In genomic region chr3L:851061-851460, dm6 we compare ENCODE assay signal across 1 fruit fly cellular context.
TF ChIP-seq lines count a peak whose summit lies in the region.

Dci (plus strand) TSS chr3L:851346.

TF ChIP-seq in whole organism, embryonic, 481 proteins besides CTCF, POLR2A, EP300 and RAD21 (continued from another document):
- peak; percentile 49 for TF ChIP-seq CG7839 (tag; optimal IDR thresholded peaks at IDR 0.05; lab: Kevin White, UChicago)
- TF ChIP-seq tup (GFP tag; optimal IDR thresholded peaks at IDR 0.05; lab: Kevin White, UChicago): peak; percentile 63
- TF ChIP-seq fu2 (GFP tag; optimal IDR thresholded peaks at IDR 0.05; lab: Kevin White, UChicago): peak; percentile 54
- TF ChIP-seq dan (GFP tag; IDR thresholded peaks at IDR 0.05; lab: Robert Waterston, UW): 0 out of 2 replicates have a peak, but pooled peaks have one; percentile 43
- TF ChIP-seq Camta (GFP tag; optimal IDR thresholded peaks at IDR 0.05; lab: Kevin White, UChicago): peak; percentile 73
- peak; percentile 77 for TF ChIP-seq chn (GFP tag; optimal IDR thresholded peaks at IDR 0.05; lab: Kevin White, UChicago)
- peak; percentile 47 for TF ChIP-seq Dref (GFP tag; IDR thresholded peaks at IDR 0.05; lab: Robert Waterston, UW)
- peak; percentile 68 for TF ChIP-seq NFAT (GFP tag; IDR thresholded peaks at IDR 0.05; lab: Robert Waterston, UW)
- no peak for TF ChIP-seq CG15479 (GFP tag; optimal IDR thresholded peaks at IDR 0.05; lab: Kevin White, UChicago)
- TF ChIP-seq MESR4 (GFP tag; optimal IDR thresholded peaks at IDR 0.05; lab: Kevin White, UChicago): no peak
- peak; percentile 74 for TF ChIP-seq CG31441 (GFP tag; IDR thresholded peaks at IDR 0.05; lab: Robert Waterston, UW)
- peak; percentile 22 for TF ChIP-seq CG11723 (GFP tag; optimal IDR thresholded peaks at IDR 0.05; lab: Kevin White, UChicago)
- TF ChIP-seq CG9876 (GFP tag; optimal IDR thresholded peaks at IDR 0.05; lab: Kevin White, UChicago): peak; percentile 26
- TF ChIP-seq CG7928 (GFP tag; optimal IDR thresholded peaks at IDR 0.05; lab: Kevin White, UChicago): peak; percentile 32
- peak; percentile 99 for TF ChIP-seq Ets65A (GFP tag; lab: Kevin White, UChicago)
- no peak for TF ChIP-seq Vsx1 (GFP tag; optimal IDR thresholded peaks at IDR 0.05; lab: Kevin White, UChicago)
- TF ChIP-seq repo (GFP tag; optimal IDR thresholded peaks at IDR 0.05; lab: Kevin White, UChicago): peak; percentile 50
- peak; percentile 40 for TF ChIP-seq psq (GFP tag; optimal IDR thresholded peaks at IDR 0.05; lab: Kevin White, UChicago)
- no peak for TF ChIP-seq CG11696 (GFP tag; IDR thresholded peaks at IDR 0.05; lab: Robert Waterston, UW)
- TF ChIP-seq run (tag; optimal IDR thresholded peaks at IDR 0.05; lab: Kevin White, UChicago): no peak
- peak; percentile 77 for TF ChIP-seq HmgZ (tag; optimal IDR thresholded peaks at IDR 0.05; lab: Kevin White, UChicago)
- peak; percentile 89 for TF ChIP-seq mam (GFP tag; optimal IDR thresholded peaks at IDR 0.05; lab: Kevin White, UChicago)
- peak; percentile 79 for TF ChIP-seq CG11456 (GFP tag; IDR thresholded peaks at IDR 0.05; lab: Robert Waterston, UW)
- no peak for TF ChIP-seq CG17912 (GFP tag; optimal IDR thresholded peaks at IDR 0.05; lab: Kevin White, UChicago)
- TF ChIP-seq D19A (tag; optimal IDR thresholded peaks at IDR 0.05; lab: Kevin White, UChicago): no peak
- TF ChIP-seq CG13894 (tag; optimal IDR thresholded peaks at IDR 0.05; lab: Kevin White, UChicago): no peak
- no peak for TF ChIP-seq CG12071 (GFP tag; optimal IDR thresholded peaks at IDR 0.05; lab: Kevin White, UChicago)
- TF ChIP-seq knrl (GFP tag; IDR thresholded peaks at IDR 0.05; lab: Robert Waterston, UW; ENCODE audit: partially characterized antibody): peak; percentile 91
- peak; percentile 68 for TF ChIP-seq CG11085 (GFP tag; IDR thresholded peaks at IDR 0.05; lab: Robert Waterston, UW)
- TF ChIP-seq CG3407 (GFP tag; optimal IDR thresholded peaks at IDR 0.05; lab: Kevin White, UChicago): peak; percentile 29
- peak; percentile 81 for TF ChIP-seq ci (GFP tag; IDR thresholded peaks at IDR 0.05; lab: Robert Waterston, UW)
- no peak for TF ChIP-seq HLHmδ (GFP tag; optimal IDR thresholded peaks at IDR 0.05; lab: Kevin White, UChicago)
- peak; percentile 72 for TF ChIP-seq Max (GFP tag; optimal IDR thresholded peaks at IDR 0.05; lab: Kevin White, UChicago)
- no peak for TF ChIP-seq tll (GFP tag; optimal IDR thresholded peaks at IDR 0.05; lab: Kevin White, UChicago)
- 0 out of 2 replicates have a peak, but pooled peaks have one; percentile 16 for TF ChIP-seq CG43689 (GFP tag; IDR thresholded peaks at IDR 0.05; lab: Robert Waterston, UW)
- no peak for TF ChIP-seq twi (tag; optimal IDR thresholded peaks at IDR 0.05; lab: Kevin White, UChicago)
- TF ChIP-seq CG17186 (GFP tag; optimal IDR thresholded peaks at IDR 0.05; lab: Kevin White, UChicago): peak; percentile 29
- peak; percentile 74 for TF ChIP-seq Sry-δ (GFP tag; optimal IDR thresholded peaks at IDR 0.05; lab: Kevin White, UChicago)
- peak; percentile 9; the same call in 1 of the 3 replicates for TF ChIP-seq CG11695 (GFP tag; IDR thresholded peaks at IDR 0.05; lab: Robert Waterston, UW)
- peak; percentile 96 for TF ChIP-seq row (GFP tag; IDR thresholded peaks at IDR 0.05; lab: Robert Waterston, UW)
- TF ChIP-seq CG17328 (GFP tag; IDR thresholded peaks at IDR 0.05; lab: Robert Waterston, UW): peak; percentile 72
- TF ChIP-seq ken (GFP tag; IDR thresholded peaks at IDR 0.05; lab: Robert Waterston, UW): peak; percentile 89
- TF ChIP-seq Adf1 (GFP tag; IDR thresholded peaks at IDR 0.05; lab: Robert Waterston, UW): peak; percentile 60
- peak; percentile 88 for TF ChIP-seq CG3847 (GFP tag; IDR thresholded peaks at IDR 0.05; lab: Robert Waterston, UW)
- peak; percentile 50 for TF ChIP-seq trh (GFP tag; optimal IDR thresholded peaks at IDR 0.05; lab: Kevin White, UChicago)
- TF ChIP-seq ttk (GFP tag; IDR thresholded peaks at IDR 0.05; lab: Robert Waterston, UW): peak; percentile 65
- peak in 1 of 2 experiments; percentile 69 for TF ChIP-seq Pdp1 (GFP tag; optimal IDR thresholded peaks at IDR 0.05; lab: Kevin White, UChicago)
- TF ChIP-seq CG12942 (GFP tag; optimal IDR thresholded peaks at IDR 0.05; lab: Kevin White, UChicago): peak; percentile 66
- TF ChIP-seq CG12104 (GFP tag; optimal IDR thresholded peaks at IDR 0.05; lab: Kevin White, UChicago): peak; percentile 48
- peak; percentile 48 for TF ChIP-seq cato (GFP tag; optimal IDR thresholded peaks at IDR 0.05; lab: Kevin White, UChicago; ENCODE audit: borderline replicate concordance)
- no peak for TF ChIP-seq br (optimal IDR thresholded peaks at IDR 0.05; lab: Kevin White, UChicago)
- no peak; the same call in 1 of the 3 replicates for TF ChIP-seq croc (GFP tag; conservative IDR thresholded peaks at IDR 0.05; lab: Robert Waterston, UW)
- TF ChIP-seq CG5180 (GFP tag; optimal IDR thresholded peaks at IDR 0.05; lab: Kevin White, UChicago): no peak
- peak; percentile 70 for TF ChIP-seq Ets97D (GFP tag; optimal IDR thresholded peaks at IDR 0.05; lab: Kevin White, UChicago)
- TF ChIP-seq Doc2 (GFP tag; IDR thresholded peaks at IDR 0.05; lab: Robert Waterston, UW): no peak
- TF ChIP-seq Sox102F (GFP tag; optimal IDR thresholded peaks at IDR 0.05; lab: Kevin White, UChicago): peak; percentile 75
- TF ChIP-seq CG16815 (GFP tag; optimal IDR thresholded peaks at IDR 0.05; lab: Kevin White, UChicago): peak; percentile 45
- no peak for TF ChIP-seq lov (optimal IDR thresholded peaks at IDR 0.05; lab: Kevin White, UChicago)
- TF ChIP-seq lov (GFP tag; IDR thresholded peaks at IDR 0.05; lab: Robert Waterston, UW): 0 out of 3 replicates have a peak, but pooled peaks have one; percentile 12
- no peak for TF ChIP-seq CG1233 (GFP tag; optimal IDR thresholded peaks at IDR 0.05; lab: Kevin White, UChicago)
- TF ChIP-seq Stat92E (GFP tag; optimal IDR thresholded peaks at IDR 0.05; lab: Kevin White, UChicago): no peak
- TF ChIP-seq sna (GFP tag; IDR thresholded peaks at IDR 0.05; lab: Robert Waterston, UW; ENCODE audit: partially characterized antibody): peak; percentile 84
- TF ChIP-seq klu (GFP tag; IDR thresholded peaks at IDR 0.05; lab: Robert Waterston, UW): peak; percentile 37; the same call in 1 of the 2 replicates
- TF ChIP-seq Oli (tag; optimal IDR thresholded peaks at IDR 0.05; lab: Kevin White, UChicago): peak; percentile 50
- TF ChIP-seq nerfin-1 (tag; optimal IDR thresholded peaks at IDR 0.05; lab: Kevin White, UChicago): no peak
- peak; percentile 50; the same call in 1 of the 2 replicates for TF ChIP-seq CG8765 (GFP tag; IDR thresholded peaks at IDR 0.05; lab: Robert Waterston, UW)
- no peak for TF ChIP-seq CG12219 (GFP tag; optimal IDR thresholded peaks at IDR 0.05; lab: Kevin White, UChicago)
- TF ChIP-seq Bgb (GFP tag; IDR thresholded peaks at IDR 0.05; lab: Robert Waterston, UW; ENCODE audit: partially characterized antibody): peak; percentile 82
- TF ChIP-seq Hsf (GFP tag; optimal IDR thresholded peaks at IDR 0.05; lab: Kevin White, UChicago): peak; percentile 84
- TF ChIP-seq CG9437 (GFP tag; optimal IDR thresholded peaks at IDR 0.05; lab: Kevin White, UChicago): peak; percentile 19
- peak; percentile 68 for TF ChIP-seq Dip3 (GFP tag; optimal IDR thresholded peaks at IDR 0.05; lab: Kevin White, UChicago)
- no peak for TF ChIP-seq salm (tag; optimal IDR thresholded peaks at IDR 0.05; lab: Kevin White, UChicago)
- TF ChIP-seq C15 (GFP tag; IDR thresholded peaks at IDR 0.05; lab: Robert Waterston, UW): peak; percentile 43; the same call in 1 of the 3 replicates
- TF ChIP-seq ara (GFP tag; IDR thresholded peaks at IDR 0.05; lab: Robert Waterston, UW): 0 out of 2 replicates have a peak, but pooled peaks have one; percentile 4
- TF ChIP-seq CG8089 (GFP tag; optimal IDR thresholded peaks at IDR 0.05; lab: Kevin White, UChicago): peak; percentile 60
- TF ChIP-seq so (GFP tag; IDR thresholded peaks at IDR 0.05; lab: Robert Waterston, UW): peak; percentile 57; the same call in 1 of the 3 replicates
- no peak; the same call in 2 of the 3 replicates for TF ChIP-seq CG11560 (tag; IDR thresholded peaks at IDR 0.05; lab: Robert Waterston, UW)
- TF ChIP-seq al (GFP tag; IDR thresholded peaks at IDR 0.05; lab: Robert Waterston, UW): peak; percentile 75
- peak; percentile 59 for TF ChIP-seq oc (tag; optimal IDR thresholded peaks at IDR 0.05; lab: Kevin White, UChicago)
- no peak for TF ChIP-seq sd (tag; optimal IDR thresholded peaks at IDR 0.05; lab: Kevin White, UChicago)
- peak; percentile 78 for TF ChIP-seq Xrp1 (GFP tag; IDR thresholded peaks at IDR 0.05; lab: Robert Waterston, UW)
- TF ChIP-seq Ada2b (GFP tag; IDR thresholded peaks at IDR 0.05; lab: Robert Waterston, UW): peak; percentile 84
- TF ChIP-seq bab2 (GFP tag; optimal IDR thresholded peaks at IDR 0.05; lab: Kevin White, UChicago): peak; percentile 78
- TF ChIP-seq nerfin-2 (GFP tag; IDR thresholded peaks at IDR 0.05; lab: Robert Waterston, UW; ENCODE audit: partially characterized antibody): peak; percentile 53; the same call in 1 of the 2 replicates
- peak; percentile 39 for TF ChIP-seq Mes4 (GFP tag; optimal IDR thresholded peaks at IDR 0.05; lab: Kevin White, UChicago)
